Worm (Caenorhabditis elegans) whole organism, young adult: ENCODE measurements around the gene coq-8.

ENCODE experiments used
- ccch-3 ChIP-seq: fragments of 200-800 bp; sonication (Bioruptor generic); optimal IDR thresholded peaks from 2 replicates; lab custom pipeline; 2018; ENCODE audit warnings: mild to moderate bottlenecking, missing genetic modification characterization, missing compliant biosample characterization
- egl-44 ChIP-seq: fragments of 200-800 bp; sonication (Bioruptor generic); IDR thresholded peaks from 2 replicates; pipeline ENCODE4 v1.3.6; 2022; ENCODE audit warnings: missing genetic modification reagents, missing genetic modification characterization, missing compliant biosample characterization
- let-607 ChIP-seq, 2 experiments: fragments of 200-800 bp in 1 of 2; sonication (Bioruptor generic) in 1 of 2; sonication (generic microtip) in 1 of 2; optimal IDR thresholded peaks; 2 replicates each; lab custom pipeline; 2016 to 2018; ENCODE audit warnings: mild to moderate bottlenecking in 2 of 2, missing compliant biosample characterization in 2 of 2, missing genetic modification characterization in 2 of 2, moderate library complexity in 2 of 2, missing genotype in 1 of 2

- no peak for TF ChIP-seq ccch-3 (GFP tag; lab: Kevin White, UChicago)
- no peak for TF ChIP-seq egl-44 (GFP tag; lab: Robert Waterston, UW)
- TF ChIP-seq let-607 (tag; optimal IDR thresholded peaks at IDR 0.05; lab: Kevin White, UChicago) = no peak
These were observed 43.4 kb upstream of the coq-8 start, which contains the start of gene F26A1.7 for ce11 chrIII:4819843-4820242.
